Worm (Caenorhabditis elegans) whole organism, L4 larva: ENCODE measurements around the gene irld-57.

Source experiments
- jun-1 ChIP-seq: fragments of 150-350 bp; optimal IDR thresholded peaks from 2 replicates; lab custom pipeline; 2014; ENCODE audit warnings: missing biosample characterization, missing genetic modification reagents, missing genetic modification characterization
- lin-15B ChIP-seq: fragments of 150-350 bp; sonication (generic microtip); optimal IDR thresholded peaks from 3 replicates; lab custom pipeline; 2014; ENCODE audit warnings: missing biosample characterization, missing genetic modification characterization
- pqm-1 ChIP-seq: sonication (generic microtip); optimal IDR thresholded peaks from 2 replicates; lab custom pipeline; 2017; ENCODE audit warnings: missing biosample characterization, missing genetic modification characterization
- zag-1 ChIP-seq: fragments of 150-350 bp; optimal IDR thresholded peaks from 2 replicates; lab custom pipeline; 2014; ENCODE audit warnings: missing biosample characterization, missing genetic modification characterization

DNA sequence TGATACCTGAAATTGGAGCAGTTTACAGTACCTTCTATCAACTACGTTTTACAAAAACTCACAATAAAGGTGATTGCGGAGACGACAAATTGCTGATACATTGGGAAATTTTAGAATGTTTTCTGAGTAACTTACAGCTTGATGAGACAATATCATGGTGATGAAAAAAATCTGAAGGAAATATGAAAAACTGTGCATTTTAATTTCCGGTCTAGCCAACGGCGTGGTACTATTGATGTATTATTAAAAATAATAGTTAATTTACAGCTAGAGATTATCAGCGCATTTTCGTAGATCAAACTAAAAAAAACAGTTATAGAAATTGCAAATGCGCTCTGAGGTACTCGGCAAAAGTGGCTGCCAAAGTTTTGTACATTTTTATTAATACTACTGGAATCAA lies 28.4 kb downstream of the irld-57 start, which contains the start of gene srx-29:
- TF ChIP-seq pqm-1 (tag; lab: Kevin White, UChicago) (no peak), lin-15B (tag; lab: Kevin White, UChicago) (no peak), jun-1 (tag; lab: Kevin White, UChicago) (no peak), zag-1 (tag; lab: Kevin White, UChicago) (no peak)
